Fruit fly (Drosophila melanogaster): Measurements from ENCODE around the gene Hmgcl.

Hmgcl gene

dm6 chr2L:6913964-6914363 lies 46.2 kb upstream of the Hmgcl start, which contains the start of gene Wee1 (continued):
- TF ChIP-seq CG2129 (GFP tag; IDR thresholded peaks at IDR 0.05; ENCODE audit: partially characterized antibody), result no peak
- TF ChIP-seq CG1529 (GFP tag; optimal IDR thresholded peaks at IDR 0.05), result no peak
- peak; percentile 47 for TF ChIP-seq BEAF-32 (GFP tag; optimal IDR thresholded peaks at IDR 0.05)
- TF ChIP-seq CG2199 (GFP tag; IDR thresholded peaks at IDR 0.05), result no peak
- TF ChIP-seq crp (GFP tag; optimal IDR thresholded peaks at IDR 0.05), result peak in 1 of 2 experiments; percentile 7
- TF ChIP-seq phol (tag; optimal IDR thresholded peaks at IDR 0.05), result peak; percentile 40
- no peak for TF ChIP-seq ATbp (GFP tag; optimal IDR thresholded peaks at IDR 0.05)
- TF ChIP-seq CG8478 (optimal IDR thresholded peaks at IDR 0.05), result no peak
- no peak for TF ChIP-seq CG3838 (GFP tag; optimal IDR thresholded peaks at IDR 0.05)
- no peak for TF ChIP-seq CG11504 (tag; optimal IDR thresholded peaks at IDR 0.05)
- no peak for TF ChIP-seq lmd (GFP tag; IDR thresholded peaks at IDR 0.05)
- no peak for TF ChIP-seq CG4854 (GFP tag; optimal IDR thresholded peaks at IDR 0.05)
- peak; percentile 30 for TF ChIP-seq Elba2 (GFP tag; optimal IDR thresholded peaks at IDR 0.05)
- no peak; the same call in 1 of the 2 replicates for TF ChIP-seq bbx (GFP tag; IDR thresholded peaks at IDR 0.05; ENCODE audit: partially characterized antibody)
- TF ChIP-seq Ada2b (GFP tag; IDR thresholded peaks at IDR 0.05), result no peak
- no peak for TF ChIP-seq Scr (GFP tag; IDR thresholded peaks at IDR 0.05; ENCODE audit: partially characterized antibody)
- no peak for TF ChIP-seq mam (GFP tag; optimal IDR thresholded peaks at IDR 0.05)
- TF ChIP-seq CG1024 (GFP tag; IDR thresholded peaks at IDR 0.05), result no peak
- no peak for TF ChIP-seq CG6175 (GFP tag; IDR thresholded peaks at IDR 0.05)
- TF ChIP-seq NfI (GFP tag; optimal IDR thresholded peaks at IDR 0.05), result no peak
- TF ChIP-seq Lim3 (GFP tag; IDR thresholded peaks at IDR 0.05), result no peak
- TF ChIP-seq CG11456 (GFP tag; IDR thresholded peaks at IDR 0.05), result no peak
- no peak for TF ChIP-seq NC2α (GFP tag; optimal IDR thresholded peaks at IDR 0.05)
- peak; percentile 95 for TF ChIP-seq Dp (GFP tag; optimal IDR thresholded peaks at IDR 0.05)
- TF ChIP-seq CG5180 (GFP tag; optimal IDR thresholded peaks at IDR 0.05), result no peak
- no peak for TF ChIP-seq CG9215 (GFP tag; IDR thresholded peaks at IDR 0.05)
- TF ChIP-seq unc-4 (GFP tag; IDR thresholded peaks at IDR 0.05; ENCODE audit: partially characterized antibody), result peak; percentile 16; the same call in 1 of the 2 replicates
- TF ChIP-seq C15 (GFP tag; IDR thresholded peaks at IDR 0.05), result no peak
- no peak for TF ChIP-seq CG31441 (GFP tag; IDR thresholded peaks at IDR 0.05)
- no peak for TF ChIP-seq nerfin-2 (GFP tag; IDR thresholded peaks at IDR 0.05; ENCODE audit: partially characterized antibody)
- no peak for TF ChIP-seq nau (GFP tag; optimal IDR thresholded peaks at IDR 0.05)
- no peak for TF ChIP-seq bowl (GFP tag; IDR thresholded peaks at IDR 0.05)
- TF ChIP-seq D19A (tag; optimal IDR thresholded peaks at IDR 0.05), result no peak
- TF ChIP-seq ind (GFP tag; optimal IDR thresholded peaks at IDR 0.05), result no peak
- TF ChIP-seq corto (GFP tag; optimal IDR thresholded peaks at IDR 0.05), result no peak
- no peak for TF ChIP-seq CG8359 (GFP tag; optimal IDR thresholded peaks at IDR 0.05; ENCODE audit: borderline replicate concordance)
- no peak for TF ChIP-seq Hsf (GFP tag; optimal IDR thresholded peaks at IDR 0.05)
- no peak for TF ChIP-seq vvl (GFP tag; IDR thresholded peaks at IDR 0.05)
- no peak for TF ChIP-seq ftz-f1 (GFP tag; optimal IDR thresholded peaks at IDR 0.05)
- TF ChIP-seq gsb (GFP tag; IDR thresholded peaks at IDR 0.05), result no peak
- TF ChIP-seq CG17802 (tag; optimal IDR thresholded peaks at IDR 0.05), result no peak
- no peak for TF ChIP-seq Xbp1 (GFP tag; optimal IDR thresholded peaks at IDR 0.05)
- no peak for TF ChIP-seq CG6689 (GFP tag; IDR thresholded peaks at IDR 0.05)
- peak; percentile 8 for TF ChIP-seq NC2β (GFP tag; optimal IDR thresholded peaks at IDR 0.05)
- TF ChIP-seq cas (GFP tag; IDR thresholded peaks at IDR 0.05), result no peak
- no peak for TF ChIP-seq CG10654 (GFP tag; optimal IDR thresholded peaks at IDR 0.05)
- TF ChIP-seq stwl (tag; optimal IDR thresholded peaks at IDR 0.05), result peak; percentile 56
- no peak for TF ChIP-seq CG16779 (GFP tag; IDR thresholded peaks at IDR 0.05)
- TF ChIP-seq lab (GFP tag; optimal IDR thresholded peaks at IDR 0.05), result no peak
- no peak for TF ChIP-seq disco-r (GFP tag; optimal IDR thresholded peaks at IDR 0.05)
- no peak for TF ChIP-seq Meics (GFP tag; optimal IDR thresholded peaks at IDR 0.05)
- no peak for TF ChIP-seq CG12236 (GFP tag; optimal IDR thresholded peaks at IDR 0.05)
